Fruit fly (Drosophila melanogaster): ENCODE data around the gene Cpr76Bb.
"Not testable (repeated sequence)": the region's sequence is repeated elsewhere in the genome, so short reads cannot be mapped to it uniquely, and the experiment has no call there.

The Cpr76Bb gene

DNA sequence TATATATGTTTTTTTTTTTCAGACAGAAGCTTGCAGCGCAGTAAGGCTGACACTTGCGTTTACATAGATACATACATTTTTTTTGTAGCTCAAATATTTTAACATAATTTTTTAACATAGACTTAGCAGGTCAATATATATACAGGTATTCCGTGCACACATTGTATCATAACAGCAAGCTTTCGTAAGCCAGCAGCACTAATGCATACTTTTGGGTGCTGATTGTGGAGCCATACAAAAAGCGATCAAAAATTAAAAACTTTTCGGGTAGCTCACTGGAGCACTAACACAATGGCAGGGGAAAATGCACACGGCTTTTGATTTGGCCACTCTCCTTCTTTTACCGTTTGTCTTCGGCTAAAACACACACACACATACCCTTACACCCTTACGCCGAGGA lies 36.4 kb upstream of the Cpr76Bb start (continued):
- no peak for TF ChIP-seq usp (GFP tag; optimal IDR thresholded peaks at IDR 0.05)
- no peak for TF ChIP-seq GATAd (GFP tag; optimal IDR thresholded peaks at IDR 0.05)
- TF ChIP-seq dsf (GFP tag; optimal IDR thresholded peaks at IDR 0.05; ENCODE audit: borderline replicate concordance): no peak
- no peak for TF ChIP-seq Mio (GFP tag; optimal IDR thresholded peaks at IDR 0.05)

DNA sequence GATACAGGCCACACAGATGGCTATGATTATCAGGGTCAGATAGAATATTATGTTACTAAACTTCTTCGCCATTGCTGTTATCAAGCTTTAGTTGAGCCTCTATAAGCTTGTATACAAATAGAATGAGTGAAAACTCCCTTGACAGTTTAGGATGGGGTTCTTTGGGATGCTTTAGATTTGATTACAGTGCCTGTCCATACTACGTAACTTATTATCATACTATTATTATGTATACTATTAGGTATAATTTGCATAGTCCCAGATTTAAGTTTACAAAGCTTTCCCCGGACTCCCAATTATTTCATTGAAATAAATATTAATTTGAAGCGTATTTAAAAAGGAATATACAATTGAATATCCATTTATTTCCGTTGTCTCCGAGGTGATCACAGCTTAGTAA lies 33.1 kb upstream of the Cpr76Bb start, which contains the start of gene brv1:
TSS of gene brv1 (minus strand) at position 101 of the 400 bp plus-strand sequence.
- no peak for TF ChIP-seq Dif (GFP tag; optimal IDR thresholded peaks at IDR 0.05; ENCODE audit: partially characterized antibody)
- TF ChIP-seq ey (GFP tag; optimal IDR thresholded peaks at IDR 0.05): no peak
- TF ChIP-seq OdsH (GFP tag; optimal IDR thresholded peaks at IDR 0.05): no peak
- TF ChIP-seq pan (optimal IDR thresholded peaks at IDR 0.05): no peak
- no peak for TF ChIP-seq Hnf4 (GFP tag; optimal IDR thresholded peaks at IDR 0.05)
- no peak for TF ChIP-seq Abd-B (GFP tag; optimal IDR thresholded peaks at IDR 0.05)
- no peak for TF ChIP-seq Rel (GFP tag; optimal IDR thresholded peaks at IDR 0.05)
- TF ChIP-seq Rel (tag; optimal IDR thresholded peaks at IDR 0.05): no peak
- TF ChIP-seq CrebA (GFP tag; optimal IDR thresholded peaks at IDR 0.05; ENCODE audit: borderline replicate concordance): no peak
- TF ChIP-seq Mio (GFP tag; optimal IDR thresholded peaks at IDR 0.05): no peak
- TF ChIP-seq N (GFP tag; optimal IDR thresholded peaks at IDR 0.05): no peak
- TF ChIP-seq lola (GFP tag; optimal IDR thresholded peaks at IDR 0.05): no peak
- TF ChIP-seq foxo (GFP tag; optimal IDR thresholded peaks at IDR 0.05): no peak
- no peak for TF ChIP-seq brk (GFP tag; optimal IDR thresholded peaks at IDR 0.05)
- no peak for TF ChIP-seq CG9705 (GFP tag; optimal IDR thresholded peaks at IDR 0.05)
- no peak for TF ChIP-seq Hr83 (GFP tag; optimal IDR thresholded peaks at IDR 0.05; ENCODE audit: poor library complexity, severe bottlenecking)
- no peak for TF ChIP-seq sv (GFP tag; optimal IDR thresholded peaks at IDR 0.05)

DNA sequence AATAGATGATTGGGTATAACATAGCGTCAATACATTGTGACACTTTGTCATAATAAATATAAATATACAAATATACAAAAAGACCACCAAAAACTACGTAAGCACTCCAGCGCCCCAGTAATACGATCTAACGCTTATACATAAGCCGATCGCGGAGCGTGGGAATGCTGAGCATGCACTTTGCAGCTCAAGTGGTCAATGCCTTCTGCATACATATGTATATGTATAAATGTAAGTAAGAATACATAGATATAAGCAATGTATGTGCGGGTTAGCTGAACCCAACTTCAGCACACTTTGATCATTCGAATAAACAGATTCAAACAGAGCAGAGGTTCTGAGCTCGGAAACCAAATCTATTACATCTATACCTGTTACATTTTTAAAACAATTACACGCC lies 32.2 kb upstream of the Cpr76Bb start, which contains the start of gene CG32212:
TSS of gene CG32212 (plus strand) at position 301 of the 400 bp plus-strand sequence.
- TF ChIP-seq CG9705, CG32264, N (GFP tag; optimal IDR thresholded peaks at IDR 0.05): not testable (repeated sequence)

DNA sequence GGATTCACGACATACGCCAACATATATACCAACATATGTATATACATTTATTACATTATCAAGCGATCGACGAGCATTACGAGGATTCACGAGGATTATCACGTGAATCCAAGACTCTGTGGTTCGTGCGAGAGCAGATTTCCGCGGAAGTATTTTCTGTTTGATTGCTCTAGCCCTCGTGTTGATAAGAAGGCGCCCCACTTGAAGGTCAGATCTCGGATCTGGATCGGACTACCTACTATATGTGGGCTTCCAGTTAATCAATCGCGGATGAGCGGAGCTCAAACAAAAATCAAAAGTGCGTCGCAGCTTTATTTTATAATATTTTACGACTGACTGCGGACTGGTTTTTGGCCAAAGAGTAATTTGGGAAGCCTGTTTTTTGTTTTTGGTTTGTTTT lies 24.5 kb upstream of the Cpr76Bb start:
- no peak for TF ChIP-seq h (GFP tag; optimal IDR thresholded peaks at IDR 0.05)
- no peak for TF ChIP-seq pan (optimal IDR thresholded peaks at IDR 0.05)
- no peak for TF ChIP-seq Dfd (GFP tag; optimal IDR thresholded peaks at IDR 0.05)
- no peak for TF ChIP-seq dsf (GFP tag; optimal IDR thresholded peaks at IDR 0.05; ENCODE audit: borderline replicate concordance)
- TF ChIP-seq dmrt93B (GFP tag; optimal IDR thresholded peaks at IDR 0.05): no peak
- TF ChIP-seq Hr78 (GFP tag; optimal IDR thresholded peaks at IDR 0.05): no peak
- TF ChIP-seq lola (GFP tag; optimal IDR thresholded peaks at IDR 0.05): no peak
- TF ChIP-seq foxo (GFP tag; optimal IDR thresholded peaks at IDR 0.05): no peak
- no peak for TF ChIP-seq OdsH (GFP tag; optimal IDR thresholded peaks at IDR 0.05)
- no peak for TF ChIP-seq rgr (GFP tag; optimal IDR thresholded peaks at IDR 0.05)
- no peak for TF ChIP-seq jim (GFP tag; optimal IDR thresholded peaks at IDR 0.05)
- TF ChIP-seq Abd-B (GFP tag; optimal IDR thresholded peaks at IDR 0.05): no peak
- no peak for TF ChIP-seq sage (GFP tag; optimal IDR thresholded peaks at IDR 0.05)
- TF ChIP-seq brk (GFP tag; optimal IDR thresholded peaks at IDR 0.05): no peak

DNA sequence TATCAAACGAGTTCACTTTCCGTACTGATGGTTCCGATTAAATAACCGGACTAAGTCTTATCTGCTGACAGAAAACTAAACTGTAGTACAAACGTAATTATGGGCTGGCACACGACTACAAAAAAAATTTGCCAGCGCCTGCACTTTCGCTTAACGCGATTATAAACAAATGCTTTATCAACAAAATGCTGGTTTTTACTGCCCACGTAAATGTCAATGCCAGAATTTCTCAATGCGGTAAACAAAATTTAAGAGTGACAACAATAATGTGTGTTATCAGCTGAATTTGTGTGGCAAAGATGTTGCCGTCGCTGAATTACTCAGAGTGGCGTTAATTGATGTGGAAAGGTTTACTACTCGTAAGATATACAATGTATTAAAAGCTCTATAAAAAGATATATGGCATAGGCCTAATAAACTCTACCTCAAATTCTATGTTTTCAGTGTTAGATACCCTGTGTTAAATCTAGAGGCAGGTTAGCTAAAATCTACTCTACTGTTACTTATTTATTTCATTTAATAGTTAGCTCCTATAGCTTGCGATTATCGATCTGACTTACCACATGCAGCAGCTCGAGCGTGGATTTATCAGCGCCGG lies 23.4 kb upstream of the Cpr76Bb start:
- TF ChIP-seq Dfd (GFP tag; optimal IDR thresholded peaks at IDR 0.05) (no peak), tai (GFP tag; optimal IDR thresholded peaks at IDR 0.05) (no peak), dl (GFP tag; optimal IDR thresholded peaks at IDR 0.05; ENCODE audit: insufficient read depth in 1 of 2, partially characterized antibody in 2 of 2) (no peak), Abd-B (GFP tag; optimal IDR thresholded peaks at IDR 0.05) (no peak), CG32264 (GFP tag; optimal IDR thresholded peaks at IDR 0.05) (no peak), ey (GFP tag; optimal IDR thresholded peaks at IDR 0.05) (no peak)

DNA sequence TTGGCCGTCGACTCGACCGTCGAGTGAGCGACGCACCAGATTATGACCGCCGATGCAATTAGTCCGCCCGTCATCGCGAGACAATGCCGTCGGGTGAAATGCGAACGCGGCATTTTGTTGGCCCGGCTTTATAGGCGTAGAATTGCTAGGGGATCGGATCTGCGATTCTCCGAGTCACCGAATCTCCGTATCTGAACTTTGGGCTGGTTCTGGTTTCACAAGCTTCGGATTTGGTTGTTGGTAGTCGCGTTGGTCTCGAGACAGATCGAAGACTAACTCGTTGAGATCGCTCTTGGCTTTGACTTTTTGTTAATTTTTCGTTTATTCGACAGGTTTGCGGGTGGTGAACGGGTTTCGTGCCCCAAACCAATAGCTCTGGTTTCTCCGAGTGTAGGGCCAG lies 22.8 kb upstream of the Cpr76Bb start:
- TF ChIP-seq OdsH (GFP tag; optimal IDR thresholded peaks at IDR 0.05) (no peak), CG9705 (GFP tag; optimal IDR thresholded peaks at IDR 0.05) (no peak), Dif (GFP tag; optimal IDR thresholded peaks at IDR 0.05; ENCODE audit: partially characterized antibody) (no peak), HLH106 (tag; optimal IDR thresholded peaks at IDR 0.05) (no peak), usp (GFP tag; optimal IDR thresholded peaks at IDR 0.05) (no peak), N (GFP tag; optimal IDR thresholded peaks at IDR 0.05) (no peak)

Data from whole organism, wandering third instar larva.